Worm (Caenorhabditis elegans): ENCODE data around the gene T14F9.2.

Gene T14F9.2

DNA sequence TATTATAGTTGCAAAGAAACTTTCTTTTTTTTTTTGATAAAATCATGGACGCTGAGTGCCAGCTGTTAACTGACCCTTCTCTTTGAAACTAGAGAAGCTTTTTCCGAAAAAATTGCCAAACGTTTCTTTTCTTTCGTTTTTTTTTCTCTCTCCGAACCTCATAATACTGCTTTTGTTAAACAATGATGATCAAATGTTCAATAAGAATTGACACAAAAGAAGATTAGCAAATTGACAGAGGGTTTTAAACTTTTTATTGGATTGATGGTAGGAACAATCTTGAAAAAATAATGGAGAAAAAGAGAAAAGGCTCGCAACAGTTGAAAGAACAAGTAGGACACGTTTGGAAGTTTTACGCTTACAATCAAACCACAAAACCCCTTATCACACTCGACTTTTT is 13.3 kb upstream of the T14F9.2 start, which contains the start of gene hex-1:
Gene hex-1, plus strand, starts transcription at position 301 of the 400 bp plus-strand sequence.
- TF ChIP-seq cog-1 (tag; optimal IDR thresholded peaks at IDR 0.05) (no peak), tab-1 (GFP tag; IDR thresholded peaks at IDR 0.05) (no peak), ztf-23 (GFP tag; IDR thresholded peaks at IDR 0.05) (no peak), klf-2 (GFP tag; conservative IDR thresholded peaks at IDR 0.05) (no peak), ref-1 (GFP tag; conservative IDR thresholded peaks at IDR 0.05) (no peak), T22C8.4 (GFP tag; IDR thresholded peaks at IDR 0.05) (no peak), flt-1 (GFP tag; IDR thresholded peaks at IDR 0.05) (no peak), ztf-29 (GFP tag; IDR thresholded peaks at IDR 0.05) (no peak), med-1 (GFP tag; optimal IDR thresholded peaks at IDR 0.05; ENCODE audit: insufficient read depth) (no peak)

DNA sequence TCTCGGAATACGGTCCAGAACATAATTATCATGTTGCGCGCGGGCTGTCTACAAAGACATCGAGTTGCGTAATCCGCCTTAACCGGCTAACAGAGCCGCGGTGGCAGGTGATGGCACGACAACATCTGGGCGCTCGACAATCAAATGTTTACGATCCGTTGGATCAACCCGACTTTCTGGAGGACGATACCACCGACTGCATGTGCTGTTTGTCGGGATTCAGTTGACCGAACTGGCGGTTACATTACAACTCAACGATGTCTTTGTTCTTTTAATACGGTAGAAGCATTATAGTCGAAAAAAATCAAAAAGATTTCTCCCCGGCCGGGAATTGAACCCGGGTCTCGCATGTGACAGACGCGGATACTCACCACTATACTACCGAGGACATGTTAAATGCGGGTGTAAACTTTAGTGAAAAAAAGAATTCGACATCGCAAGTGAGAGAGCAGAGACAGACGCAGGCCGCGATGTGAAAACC is 7.2 kb upstream of the T14F9.2 start:
- TF ChIP-seq tab-1 (GFP tag; IDR thresholded peaks at IDR 0.05) (peak; percentile 84), ref-1 (GFP tag; conservative IDR thresholded peaks at IDR 0.05) (peak; percentile 80), med-1 (GFP tag; optimal IDR thresholded peaks at IDR 0.05; ENCODE audit: insufficient read depth) (peak; percentile 43), ztf-23 (GFP tag; IDR thresholded peaks at IDR 0.05) (peak; percentile 90), T22C8.4 (GFP tag; IDR thresholded peaks at IDR 0.05) (peak; percentile 81), ztf-29 (GFP tag; IDR thresholded peaks at IDR 0.05) (peak; percentile 80), klf-2 (GFP tag; conservative IDR thresholded peaks at IDR 0.05) (peak; percentile 87), flt-1 (GFP tag; IDR thresholded peaks at IDR 0.05) (peak; percentile 90), cog-1 (tag; optimal IDR thresholded peaks at IDR 0.05) (peak; percentile 81)

DNA sequence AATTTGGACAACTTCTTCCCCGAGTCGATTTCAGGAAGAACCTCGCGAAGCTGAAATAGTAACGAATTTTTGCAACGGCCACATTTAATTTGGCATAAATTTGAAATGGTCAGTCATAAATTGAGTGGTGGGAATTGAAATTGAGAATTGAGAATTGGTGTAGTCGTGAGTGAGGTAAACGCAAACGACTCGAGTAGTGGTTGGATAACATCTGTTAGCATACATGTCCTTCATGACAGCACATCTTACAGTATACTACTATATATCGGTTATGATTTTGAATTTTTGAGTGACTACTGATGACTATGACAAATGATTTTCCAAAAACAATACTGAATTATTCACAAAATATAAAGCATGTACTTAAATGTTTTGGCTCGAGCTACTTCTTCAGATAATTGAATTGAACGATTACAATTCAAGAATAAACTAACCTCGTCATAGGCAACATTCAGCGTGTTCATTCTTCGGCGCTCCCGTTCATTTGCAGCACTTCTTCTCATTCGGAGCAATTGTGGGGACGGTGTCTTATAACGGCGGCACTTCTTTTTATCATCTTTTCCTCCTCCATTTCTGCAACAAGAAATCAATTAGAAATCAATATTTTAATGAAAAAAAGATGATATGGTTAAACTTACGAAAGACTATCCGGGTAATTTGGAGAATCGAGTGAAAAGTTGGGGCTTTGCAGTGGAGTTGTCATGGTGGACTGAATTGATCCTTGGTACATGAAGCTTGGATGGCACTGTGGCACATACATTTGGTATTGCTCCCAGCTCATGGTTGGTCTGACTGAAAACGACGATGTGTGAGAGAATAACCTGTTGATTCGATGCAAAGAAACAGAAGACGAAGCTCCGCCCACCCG is 4.6 kb upstream of the T14F9.2 start, which contains the start of gene lin-32:
Gene lin-32, minus strand, starts transcription at position 818 of the 868 bp plus-strand sequence.
- TF ChIP-seq med-1 (GFP tag; optimal IDR thresholded peaks at IDR 0.05; ENCODE audit: insufficient read depth), result no peak
- no peak for TF ChIP-seq ztf-29 (GFP tag; IDR thresholded peaks at IDR 0.05)
- no peak for TF ChIP-seq tab-1 (GFP tag; IDR thresholded peaks at IDR 0.05)
- no peak for TF ChIP-seq klf-2 (GFP tag; conservative IDR thresholded peaks at IDR 0.05)
- no peak for TF ChIP-seq cog-1 (tag; optimal IDR thresholded peaks at IDR 0.05)
- no peak for TF ChIP-seq T22C8.4 (GFP tag; IDR thresholded peaks at IDR 0.05)
- no peak for TF ChIP-seq flt-1 (GFP tag; IDR thresholded peaks at IDR 0.05)
- TF ChIP-seq ztf-23 (GFP tag; IDR thresholded peaks at IDR 0.05), result no peak
- TF ChIP-seq ref-1 (GFP tag; conservative IDR thresholded peaks at IDR 0.05), result no peak

DNA sequence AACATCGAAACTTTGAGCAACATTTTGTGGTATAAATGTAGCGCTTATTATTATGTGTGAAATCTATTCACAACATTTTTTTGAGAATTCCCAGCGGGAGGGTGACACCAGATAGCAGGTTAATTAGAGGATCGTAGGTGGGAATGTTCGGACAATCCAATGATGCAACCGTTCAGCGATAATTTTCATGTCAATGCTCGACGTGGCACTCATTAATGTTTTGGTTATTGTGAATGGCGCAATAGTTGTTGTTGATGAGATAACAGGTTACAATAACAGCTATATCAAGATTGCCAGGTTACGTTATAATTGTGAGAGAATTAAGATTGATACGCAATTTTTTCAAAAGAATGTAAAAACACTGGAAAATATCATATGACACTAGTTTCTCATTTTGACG is 2.8 kb upstream of the T14F9.2 start:
- no peak for TF ChIP-seq ztf-23 (GFP tag; IDR thresholded peaks at IDR 0.05)
- no peak for TF ChIP-seq cog-1 (tag; optimal IDR thresholded peaks at IDR 0.05)
- TF ChIP-seq T22C8.4 (GFP tag; IDR thresholded peaks at IDR 0.05), result no peak
- TF ChIP-seq ztf-29 (GFP tag; IDR thresholded peaks at IDR 0.05), result no peak
- no peak for TF ChIP-seq flt-1 (GFP tag; IDR thresholded peaks at IDR 0.05)
- no peak for TF ChIP-seq med-1 (GFP tag; optimal IDR thresholded peaks at IDR 0.05; ENCODE audit: insufficient read depth)
- no peak for TF ChIP-seq ref-1 (GFP tag; conservative IDR thresholded peaks at IDR 0.05)
- TF ChIP-seq tab-1 (GFP tag; IDR thresholded peaks at IDR 0.05), result no peak
- TF ChIP-seq klf-2 (GFP tag; conservative IDR thresholded peaks at IDR 0.05), result no peak

DNA sequence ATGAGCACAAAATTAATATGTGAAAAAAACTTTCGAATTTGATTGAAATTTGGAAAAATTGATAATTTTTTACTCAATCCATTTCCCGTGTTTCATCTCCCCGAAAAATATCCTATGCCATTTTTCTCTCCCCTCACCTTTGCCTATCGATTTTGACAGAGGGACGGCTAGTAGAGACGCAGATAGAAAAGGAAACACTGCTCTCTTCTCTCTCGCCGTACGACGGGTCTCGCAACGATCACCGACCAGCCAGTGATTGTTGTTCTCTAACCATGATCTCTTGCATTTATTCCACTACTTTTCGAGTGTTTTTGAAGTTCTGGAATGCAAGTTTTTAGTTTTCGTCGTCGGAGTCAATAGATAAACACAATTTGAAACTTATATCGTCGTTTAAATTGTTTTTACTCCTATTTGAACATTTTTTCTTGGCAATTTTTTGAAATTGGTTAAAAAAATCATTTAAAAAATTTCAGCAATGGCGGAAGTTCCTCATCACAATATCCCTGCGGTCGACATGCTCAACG is 3.4 kb downstream of the T14F9.2 start, which contains the start of gene vha-15:
Gene vha-15, plus strand, starts transcription at position 474 of the 524 bp plus-strand sequence.
- no peak for TF ChIP-seq klf-2 (GFP tag; conservative IDR thresholded peaks at IDR 0.05)
- TF ChIP-seq ref-1 (GFP tag; conservative IDR thresholded peaks at IDR 0.05), result no peak
- no peak for TF ChIP-seq flt-1 (GFP tag; IDR thresholded peaks at IDR 0.05)
- TF ChIP-seq cog-1 (tag; optimal IDR thresholded peaks at IDR 0.05), result peak; percentile 62
- TF ChIP-seq med-1 (GFP tag; optimal IDR thresholded peaks at IDR 0.05; ENCODE audit: insufficient read depth), result no peak
- TF ChIP-seq ztf-23 (GFP tag; IDR thresholded peaks at IDR 0.05), result 0 out of 2 replicates have a peak, but pooled peaks have one; percentile 15
- peak; percentile 85 for TF ChIP-seq T22C8.4 (GFP tag; IDR thresholded peaks at IDR 0.05)
- TF ChIP-seq tab-1 (GFP tag; IDR thresholded peaks at IDR 0.05), result no peak

DNA sequence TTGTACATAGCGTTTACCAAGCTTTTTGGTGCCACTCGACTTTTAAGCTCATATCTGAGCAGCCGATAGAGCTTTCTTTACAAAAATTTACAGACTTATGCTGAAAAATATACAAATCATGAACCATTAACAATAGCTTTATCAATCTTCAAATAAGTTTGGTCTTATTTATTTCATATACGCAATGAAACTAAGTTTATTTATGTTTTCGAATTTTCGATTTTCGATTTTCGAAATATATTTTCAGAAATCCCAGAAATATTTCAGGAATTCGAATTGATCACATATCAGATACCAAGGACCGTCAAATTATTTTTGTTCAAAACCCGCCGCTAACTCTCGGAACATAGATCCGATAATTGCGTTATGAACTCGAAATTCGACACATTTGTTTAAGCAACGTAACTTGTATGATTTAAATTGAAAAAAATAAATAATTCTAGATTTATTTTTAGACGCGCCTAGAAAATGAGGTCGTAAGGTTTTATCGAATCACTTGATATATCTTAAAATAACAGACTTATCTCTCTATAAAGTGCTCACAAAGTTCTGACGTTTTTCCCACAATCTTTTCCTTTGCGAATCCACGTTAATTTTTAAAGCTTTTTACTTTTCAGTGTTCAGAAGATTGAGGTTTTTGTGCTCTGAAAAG is 7.1 kb downstream of the T14F9.2 start:
- no peak for TF ChIP-seq tab-1 (GFP tag; IDR thresholded peaks at IDR 0.05)
- TF ChIP-seq ztf-23 (GFP tag; IDR thresholded peaks at IDR 0.05), result no peak
- TF ChIP-seq flt-1 (GFP tag; IDR thresholded peaks at IDR 0.05), result no peak
- no peak for TF ChIP-seq ref-1 (GFP tag; conservative IDR thresholded peaks at IDR 0.05)
- no peak for TF ChIP-seq cog-1 (tag; optimal IDR thresholded peaks at IDR 0.05)
- TF ChIP-seq med-1 (GFP tag; optimal IDR thresholded peaks at IDR 0.05; ENCODE audit: insufficient read depth), result no peak
- no peak for TF ChIP-seq T22C8.4 (GFP tag; IDR thresholded peaks at IDR 0.05)
- TF ChIP-seq klf-2 (GFP tag; conservative IDR thresholded peaks at IDR 0.05), result no peak

DNA sequence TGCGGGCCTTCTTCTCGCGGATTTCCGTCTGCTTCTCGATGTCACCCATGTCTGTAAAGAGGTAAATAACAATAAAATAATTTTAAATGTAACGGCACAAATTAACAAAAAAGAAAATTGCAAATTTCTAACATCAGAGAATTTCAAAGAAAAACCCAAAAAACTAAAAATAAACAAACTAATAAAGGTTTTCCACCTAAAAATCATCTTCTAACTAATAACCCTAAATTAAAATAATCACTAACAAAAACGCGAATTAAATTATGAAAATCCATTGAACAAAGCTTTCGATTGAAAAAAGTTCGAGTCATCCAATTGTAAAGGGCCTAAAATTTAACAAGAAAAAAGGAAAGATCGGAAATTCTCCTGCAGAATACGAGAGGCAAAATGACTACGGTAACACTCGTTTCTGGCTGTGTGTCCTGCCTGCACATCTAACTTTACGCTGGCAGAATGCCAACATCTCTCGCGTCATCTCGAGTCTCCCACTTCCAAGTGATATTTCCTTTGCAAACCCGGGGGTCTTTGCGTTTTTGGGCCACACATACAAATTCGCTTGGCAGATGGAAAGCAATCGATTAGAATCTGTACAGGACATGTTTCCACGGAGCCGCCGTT is 8.6 kb downstream of the T14F9.2 start, which contains the start of gene rpl-11.2:
Gene rpl-11.2, minus strand, starts transcription at position 51 of the 618 bp plus-strand sequence.
- no peak for TF ChIP-seq ref-1 (GFP tag; conservative IDR thresholded peaks at IDR 0.05)
- peak; percentile 49; the same call in 1 of the 2 replicates for TF ChIP-seq flt-1 (GFP tag; IDR thresholded peaks at IDR 0.05)
- TF ChIP-seq ztf-29 (GFP tag; IDR thresholded peaks at IDR 0.05), result no peak
- TF ChIP-seq ztf-23 (GFP tag; IDR thresholded peaks at IDR 0.05), result peak; percentile 69; the same call in 1 of the 2 replicates
- TF ChIP-seq T22C8.4 (GFP tag; IDR thresholded peaks at IDR 0.05), result peak; percentile 59
- no peak for TF ChIP-seq tab-1 (GFP tag; IDR thresholded peaks at IDR 0.05)
- TF ChIP-seq cog-1 (tag; optimal IDR thresholded peaks at IDR 0.05), result peak; percentile 82
- TF ChIP-seq klf-2 (GFP tag; conservative IDR thresholded peaks at IDR 0.05), result no peak
- TF ChIP-seq med-1 (GFP tag; optimal IDR thresholded peaks at IDR 0.05; ENCODE audit: insufficient read depth), result no peak

DNA sequence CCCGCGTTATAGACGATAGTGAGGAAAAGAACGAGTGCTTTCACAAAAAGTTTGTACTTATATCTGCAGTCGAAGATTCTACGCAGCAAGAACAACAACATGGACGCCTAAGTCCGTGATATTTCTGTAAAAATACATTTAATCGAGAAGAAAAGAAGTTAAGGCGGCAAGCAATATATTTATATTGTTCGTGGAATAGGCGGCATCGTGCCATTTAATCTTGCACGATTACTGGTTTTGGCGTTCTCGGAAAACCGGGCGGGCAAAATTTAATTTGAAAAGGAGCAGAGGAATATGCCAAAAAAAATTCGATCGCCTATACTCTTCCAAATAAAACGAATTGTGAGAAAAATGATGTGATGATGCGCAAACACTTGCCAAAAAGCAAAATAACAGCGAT is 12.8 kb downstream of the T14F9.2 start, which contains the start of gene AH9.1:
Gene AH9.1, minus strand, starts transcription at position 101 of the 400 bp plus-strand sequence.
- TF ChIP-seq ztf-23 (GFP tag; IDR thresholded peaks at IDR 0.05) (no peak), tab-1 (GFP tag; IDR thresholded peaks at IDR 0.05) (no peak), ztf-29 (GFP tag; IDR thresholded peaks at IDR 0.05) (no peak), klf-2 (GFP tag; conservative IDR thresholded peaks at IDR 0.05) (no peak), med-1 (GFP tag; optimal IDR thresholded peaks at IDR 0.05; ENCODE audit: insufficient read depth) (no peak), cog-1 (tag; optimal IDR thresholded peaks at IDR 0.05) (no peak), ref-1 (GFP tag; conservative IDR thresholded peaks at IDR 0.05) (no peak), flt-1 (GFP tag; IDR thresholded peaks at IDR 0.05) (no peak), T22C8.4 (GFP tag; IDR thresholded peaks at IDR 0.05) (no peak)
